Fruit fly (Drosophila melanogaster) whole organism, embryonic: ENCODE measurements around the gene CG7974.

ENCODE experiments used
- Ada2b ChIP-seq: fragments of 200-800 bp; sonication (Bioruptor generic); IDR thresholded peaks from 2 replicates; pipeline ENCODE4 v1.3.6; 2022; ENCODE audit warnings: missing biosample characterization, missing genetic modification characterization
- B-H2 ChIP-seq: fragments of 200-800 bp; sonication (Bioruptor generic); optimal IDR thresholded peaks from 2 replicates; lab custom pipeline; 2018; ENCODE audit warnings: missing biosample characterization, mild to moderate bottlenecking, missing genetic modification characterization
- BEAF-32 ChIP-seq: fragments of 200-800 bp; sonication (Bioruptor generic); optimal IDR thresholded peaks from 3 replicates; lab custom pipeline; 2017; ENCODE audit warnings: missing biosample characterization, missing genetic modification characterization, mild to moderate bottlenecking, moderate library complexity, missing genetic modification reagents
- CG10274 ChIP-seq: fragments of 200-800 bp; sonication (Bioruptor generic); optimal IDR thresholded peaks from 3 replicates; lab custom pipeline; 2017; ENCODE audit warnings: missing biosample characterization, mild to moderate bottlenecking, missing genetic modification characterization
- CG13424 ChIP-seq: fragments of 200-800 bp; sonication (Bioruptor generic); optimal IDR thresholded peaks from 2 replicates; lab custom pipeline; 2019; ENCODE audit warnings: missing biosample characterization, mild to moderate bottlenecking, missing genetic modification characterization, moderate library complexity
- CG13775 ChIP-seq: fragments of 200-800 bp; sonication (Bioruptor generic); optimal IDR thresholded peaks from 3 replicates; lab custom pipeline; 2017; ENCODE audit warnings: missing biosample characterization, mild to moderate bottlenecking, missing genetic modification characterization
- CG1529 ChIP-seq: fragments of 200-800 bp; sonication (Bioruptor generic); optimal IDR thresholded peaks from 3 replicates; lab custom pipeline; 2018; ENCODE audit warnings: missing biosample characterization, missing genetic modification characterization
- CG15696 ChIP-seq: fragments of 200-800 bp; sonication (Bioruptor generic); optimal IDR thresholded peaks from 2 replicates; lab custom pipeline; 2019; ENCODE audit warnings: missing biosample characterization, mild to moderate bottlenecking, missing genetic modification characterization, moderate library complexity
- CG16813 ChIP-seq: fragments of 200-800 bp; sonication (Bioruptor generic); IDR thresholded peaks from 3 replicates; pipeline ENCODE4 v1.3.6; 2022; ENCODE audit warnings: missing biosample characterization, missing genetic modification characterization; ENCODE audit not compliant: partially characterized antibody
- CG1832 ChIP-seq: fragments of 200-800 bp; sonication (Bioruptor generic); optimal IDR thresholded peaks from 2 replicates; lab custom pipeline; 2017; ENCODE audit warnings: missing biosample characterization, mild to moderate bottlenecking, missing genetic modification characterization, inconsistent platforms
- CG2129 ChIP-seq: fragments of 200-800 bp; sonication (Bioruptor generic); IDR thresholded peaks from 2 replicates; pipeline ENCODE4 v1.3.6; 2022; ENCODE audit warnings: missing biosample characterization, missing genetic modification characterization; ENCODE audit not compliant: partially characterized antibody
- CG3065 ChIP-seq: fragments of 200-800 bp; sonication (Bioruptor generic); optimal IDR thresholded peaks from 2 replicates; lab custom pipeline; 2016; ENCODE audit warnings: missing biosample characterization, missing genetic modification characterization
- CG3407 ChIP-seq: fragments of 200-800 bp; sonication (Bioruptor generic); optimal IDR thresholded peaks from 2 replicates; lab custom pipeline; 2018; ENCODE audit warnings: missing biosample characterization, mild to moderate bottlenecking, missing genetic modification characterization
- CG4854 ChIP-seq: fragments of 200-800 bp; sonication (Bioruptor generic); optimal IDR thresholded peaks from 2 replicates; lab custom pipeline; 2016; ENCODE audit warnings: missing biosample characterization, missing genetic modification characterization, inconsistent platforms
- CG6654 ChIP-seq: fragments of 200-800 bp; sonication (Bioruptor generic); optimal IDR thresholded peaks from 2 replicates; lab custom pipeline; 2017; ENCODE audit warnings: missing biosample characterization, mild to moderate bottlenecking, missing genetic modification characterization
- CTCF ChIP-seq: fragments of 200-800 bp; sonication (Bioruptor generic); optimal IDR thresholded peaks from 2 replicates; lab custom pipeline; 2017; ENCODE audit warnings: missing biosample characterization, mild to moderate bottlenecking, missing genetic modification characterization, moderate library complexity
- CoRest ChIP-seq: fragments of 200-800 bp; sonication (Bioruptor generic); optimal IDR thresholded peaks from 3 replicates; lab custom pipeline; 2018; ENCODE audit warnings: missing biosample characterization, mild to moderate bottlenecking, missing genetic modification characterization, moderate library complexity
- Dad ChIP-seq: fragments of 200-800 bp; sonication (Bioruptor generic); optimal IDR thresholded peaks from 3 replicates; lab custom pipeline; 2016; ENCODE audit warnings: missing biosample characterization, missing genetic modification characterization
- Doc3 ChIP-seq: fragments of 200-800 bp; sonication (Bioruptor generic); IDR thresholded peaks from 3 replicates; pipeline ENCODE4 v1.3.6; 2022; ENCODE audit warnings: missing biosample characterization, missing genetic modification characterization; ENCODE audit not compliant: partially characterized antibody
- Dp ChIP-seq: fragments of 200-800 bp; sonication (Bioruptor generic); optimal IDR thresholded peaks from 2 replicates; lab custom pipeline; 2018; ENCODE audit warnings: missing biosample characterization, mild to moderate bottlenecking, missing genetic modification characterization, moderate library complexity
- Elba2 ChIP-seq: fragments of 200-800 bp; sonication (Bioruptor generic); optimal IDR thresholded peaks from 3 replicates; lab custom pipeline; 2016; ENCODE audit warnings: missing biosample characterization, missing genetic modification characterization
- GATAe ChIP-seq: fragments of 200-800 bp; sonication (Bioruptor generic); conservative IDR thresholded peaks from 2 replicates; pipeline ENCODE4 v1.3.6; 2022; ENCODE audit warnings: missing biosample characterization, missing genetic modification characterization
- Mad ChIP-seq: fragments of 200-800 bp; sonication (Bioruptor generic); optimal IDR thresholded peaks from 2 replicates; lab custom pipeline; 2016; ENCODE audit warnings: missing biosample characterization, missing genetic modification characterization
- Rx ChIP-seq: fragments of 200-800 bp; sonication (Bioruptor generic); IDR thresholded peaks from 2 replicates; pipeline ENCODE4 v1.3.6; 2022; ENCODE audit warnings: missing biosample characterization, missing genetic modification characterization
- Sin3A ChIP-seq: fragments of >200 bp; optimal IDR thresholded peaks from 2 replicates; lab custom pipeline; 2018
- TFAM ChIP-seq: fragments of 200-800 bp; sonication (Bioruptor generic); optimal IDR thresholded peaks from 2 replicates; lab custom pipeline; 2017; ENCODE audit warnings: missing biosample characterization, missing genetic modification characterization, inconsistent platforms
- Usf ChIP-seq: fragments of 200-800 bp; sonication (Bioruptor generic); optimal IDR thresholded peaks from 2 replicates; lab custom pipeline; 2017; ENCODE audit warnings: missing genotype, missing biosample characterization, missing genetic modification characterization
- chm ChIP-seq: fragments of 200-800 bp; sonication (Bioruptor generic); IDR thresholded peaks from 2 replicates; pipeline ENCODE4 v1.3.6; 2022; ENCODE audit warnings: missing biosample characterization, missing genetic modification characterization
- crc ChIP-seq: fragments of 200-800 bp; sonication (Bioruptor generic); optimal IDR thresholded peaks from 2 replicates; lab custom pipeline; 2016; ENCODE audit warnings: missing biosample characterization, missing genetic modification characterization
- crp ChIP-seq, 2 experiments: fragments of 200-800 bp; sonication (Bioruptor generic); optimal IDR thresholded peaks; 2 replicates in 1 of 2; 3 replicates in 1 of 2; lab custom pipeline; 2017; ENCODE audit warnings: missing biosample characterization in 2 of 2, missing genetic modification characterization in 2 of 2, mild to moderate bottlenecking in 1 of 2, moderate library complexity in 1 of 2
- dmrt11E ChIP-seq: fragments of 200-800 bp; sonication (Bioruptor generic); optimal IDR thresholded peaks from 3 replicates; lab custom pipeline; 2018; ENCODE audit warnings: missing biosample characterization, mild to moderate bottlenecking, missing genetic modification characterization, moderate library complexity
- dmrt99B ChIP-seq: fragments of 200-800 bp; sonication (Bioruptor generic); optimal IDR thresholded peaks from 2 replicates; lab custom pipeline; 2018; ENCODE audit warnings: missing biosample characterization, mild to moderate bottlenecking, missing genetic modification characterization, moderate library complexity
- dpn ChIP-seq, 2 experiments: fragments of 200-800 bp; sonication (Bioruptor generic); optimal IDR thresholded peaks; 3 replicates each; lab custom pipeline; 2016; ENCODE audit warnings: missing biosample characterization in 2 of 2, missing genetic modification characterization in 2 of 2
- ham ChIP-seq: fragments of 200-800 bp; sonication (Bioruptor generic); IDR thresholded peaks from 2 replicates; pipeline ENCODE4 v1.3.6; 2022; ENCODE audit warnings: missing biosample characterization, missing genetic modification characterization
- hb ChIP-seq: fragments of 200-800 bp; sonication (Bioruptor generic); IDR thresholded peaks from 3 replicates; pipeline ENCODE4 v1.3.6; 2022; ENCODE audit warnings: missing biosample characterization, missing genetic modification characterization; ENCODE audit not compliant: partially characterized antibody
- ind ChIP-seq: fragments of 200-800 bp; sonication (Bioruptor generic); optimal IDR thresholded peaks from 3 replicates; lab custom pipeline; 2016; ENCODE audit warnings: missing biosample characterization, missing genetic modification characterization
- insv ChIP-seq, 2 experiments: fragments of 200-800 bp; sonication (Bioruptor generic); optimal IDR thresholded peaks; 3 replicates each; lab custom pipeline; 2016 to 2018; ENCODE audit warnings: missing biosample characterization in 2 of 2, missing genetic modification characterization in 2 of 2
- luna ChIP-seq: fragments of 200-800 bp; sonication (Bioruptor generic); optimal IDR thresholded peaks from 2 replicates; lab custom pipeline; 2016; ENCODE audit warnings: missing biosample characterization, missing genetic modification characterization
- mam ChIP-seq: fragments of 200-800 bp; sonication (Bioruptor generic); optimal IDR thresholded peaks from 3 replicates; lab custom pipeline; 2016; ENCODE audit warnings: missing biosample characterization, missing genetic modification characterization
- nerfin-1 ChIP-seq: fragments of 200-800 bp; sonication (Bioruptor generic); optimal IDR thresholded peaks from 3 replicates; lab custom pipeline; 2019; ENCODE audit warnings: missing biosample characterization, mild to moderate bottlenecking, missing genetic modification characterization, moderate library complexity
- pb ChIP-seq: fragments of 200-800 bp; sonication (Bioruptor generic); optimal IDR thresholded peaks from 3 replicates; lab custom pipeline; 2016; ENCODE audit warnings: missing biosample characterization, missing genetic modification characterization
- pfk ChIP-seq: fragments of 200-800 bp; sonication (Bioruptor generic); optimal IDR thresholded peaks from 2 replicates; lab custom pipeline; 2018; ENCODE audit warnings: missing biosample characterization, mild to moderate bottlenecking, missing genetic modification characterization, moderate library complexity
- sd ChIP-seq: fragments of 200-800 bp; sonication (Bioruptor generic); optimal IDR thresholded peaks from 3 replicates; lab custom pipeline; 2018; ENCODE audit warnings: missing biosample characterization, mild to moderate bottlenecking, missing genetic modification characterization, moderate library complexity
- sima ChIP-seq: fragments of 200-800 bp; sonication (Bioruptor generic); optimal IDR thresholded peaks from 2 replicates; lab custom pipeline; 2016; ENCODE audit warnings: missing biosample characterization, missing genetic modification characterization
- sqz ChIP-seq: fragments of 200-800 bp; sonication (Bioruptor generic); optimal IDR thresholded peaks from 3 replicates; lab custom pipeline; 2018; ENCODE audit warnings: missing biosample characterization, mild to moderate bottlenecking, missing genetic modification characterization
- toy ChIP-seq: fragments of 200-800 bp; sonication (Bioruptor generic); IDR thresholded peaks from 2 replicates; pipeline ENCODE4 v1.3.6; 2022; ENCODE audit warnings: missing biosample characterization, missing genetic modification characterization
- tup ChIP-seq: fragments of 200-800 bp; sonication (Bioruptor generic); optimal IDR thresholded peaks from 2 replicates; lab custom pipeline; 2016; ENCODE audit warnings: missing biosample characterization, mild to moderate bottlenecking, missing genetic modification characterization, moderate library complexity
- unpg ChIP-seq: fragments of 200-800 bp; sonication (Bioruptor generic); optimal IDR thresholded peaks from 3 replicates; lab custom pipeline; 2018; ENCODE audit warnings: missing biosample characterization, mild to moderate bottlenecking, missing genetic modification characterization, moderate library complexity
- zen2 ChIP-seq: fragments of 200-800 bp; sonication (Bioruptor generic); IDR thresholded peaks from 3 replicates; pipeline ENCODE4 v1.3.6; 2022; ENCODE audit warnings: missing biosample characterization, missing genetic modification characterization; ENCODE audit not compliant: partially characterized antibody

Gene CG7974

dm6 chr3L:1644920-1645567 is 19.9 kb upstream of the CG7974 start, which contains the start of the genes alphaCOP and CG13919 (continued):
- TF ChIP-seq CG15696 (peak; percentile 85), tup (GFP tag; lab: Kevin White, UChicago) (peak; percentile 88), pb (peak; percentile 77), CG13424 (tag; lab: Kevin White, UChicago) (peak; percentile 97), BEAF-32 (peak; percentile 50), CTCF (GFP tag; lab: Kevin White, UChicago) (peak; percentile 35), crc (GFP tag; lab: Kevin White, UChicago) (peak; percentile 85), CG1529 (peak; percentile 95), CG4854 (GFP tag; lab: Kevin White, UChicago) (peak; percentile 94), CG1832 (GFP tag; lab: Kevin White, UChicago) (no peak), dpn (GFP tag; optimal IDR thresholded peaks at IDR 0.05; lab: Kevin White, UChicago) (peak; percentile 95 to 98), Dp (peak; percentile 50), CG3065 (GFP tag; lab: Kevin White, UChicago) (peak; percentile 95), Ada2b (GFP tag; lab: Robert Waterston, UW) (peak; percentile 89), dmrt99B (peak; percentile 96), Doc3 (GFP tag; lab: Robert Waterston, UW) (no peak), hb (GFP tag; lab: Robert Waterston, UW) (no peak), sqz (GFP tag; lab: Kevin White, UChicago) (no peak), dmrt11E (peak; percentile 97), chm (GFP tag; lab: Robert Waterston, UW) (peak; percentile 98), sd (tag; lab: Kevin White, UChicago) (peak; percentile 88), CG10274 (GFP tag; lab: Kevin White, UChicago) (peak; percentile 61), pfk (GFP tag; lab: Kevin White, UChicago) (peak; percentile 32), unpg (GFP tag; lab: Kevin White, UChicago) (peak; percentile 98), TFAM (GFP tag; lab: Kevin White, UChicago) (peak; percentile 75), Elba2 (GFP tag; lab: Kevin White, UChicago) (peak; percentile 87), Usf (GFP tag; lab: Kevin White, UChicago) (peak; percentile 89), ham (GFP tag; lab: Robert Waterston, UW) (peak; percentile 92), Dad (peak; percentile 84), insv (GFP tag; optimal IDR thresholded peaks at IDR 0.05; lab: Kevin White, UChicago) (peak in 1 of 2 experiments; percentile 65), toy (GFP tag; lab: Robert Waterston, UW) (peak; percentile 92), Sin3A (lab: Kevin White, UChicago) (peak; percentile 9), crp (GFP tag; optimal IDR thresholded peaks at IDR 0.05; lab: Kevin White, UChicago) (peak in 1 of 2 experiments; percentile 77), Mad (GFP tag; lab: Kevin White, UChicago) (peak; percentile 95), CoRest (tag; lab: Kevin White, UChicago) (peak; percentile 98), CG3407 (GFP tag; lab: Kevin White, UChicago) (peak; percentile 92), GATAe (GFP tag; lab: Robert Waterston, UW) (peak; percentile 94), ind (GFP tag; lab: Kevin White, UChicago) (peak; percentile 95), luna (GFP tag; lab: Kevin White, UChicago) (peak; percentile 72), zen2 (GFP tag; lab: Robert Waterston, UW) (no peak), B-H2 (peak; percentile 94), CG6654 (GFP tag; lab: Kevin White, UChicago) (peak; percentile 69), CG13775 (GFP tag; lab: Kevin White, UChicago) (peak; percentile 96), CG16813 (GFP tag; lab: Robert Waterston, UW) (0 out of 3 replicates have a peak, but pooled peaks have one; percentile 9), CG2129 (GFP tag; lab: Robert Waterston, UW) (no peak), Rx (GFP tag; lab: Robert Waterston, UW) (peak; percentile 92), sima (peak; percentile 69), nerfin-1 (tag; lab: Kevin White, UChicago) (peak; percentile 93), mam (GFP tag; lab: Kevin White, UChicago) (peak; percentile 95)
